Worm (Caenorhabditis elegans): ENCODE measurements around the gene algn-6.

algn-6 gene

ce11 chrII:8039416-8039815 is at the start of gene algn-6, which contains the start of gene ubh-4 (continued):
- TF ChIP-seq snpc-4 (GFP tag; optimal IDR thresholded peaks at IDR 0.05) (no peak), snpc-4 (tag; optimal IDR thresholded peaks at IDR 0.05) (peak; percentile 24 to 40 (median 29)), efl-1 (GFP tag; optimal IDR thresholded peaks at IDR 0.05) (peak; percentile 48), madf-6 (GFP tag; IDR thresholded peaks at IDR 0.05) (peak; percentile 61), nfya-1 (tag; optimal IDR thresholded peaks at IDR 0.05; ENCODE audit: borderline replicate concordance, insufficient read depth) (no peak), hsf-1 (GFP tag; IDR thresholded peaks at IDR 0.05) (no peak), unc-130 (GFP tag; optimal IDR thresholded peaks at IDR 0.05) (peak; percentile 89), mxl-1 (tag; optimal IDR thresholded peaks at IDR 0.05) (no peak), F57C9.4 (tag; optimal IDR thresholded peaks at IDR 0.05) (no peak), dox-1 (GFP tag; IDR thresholded peaks at IDR 0.05) (peak; percentile 86; the same call in 1 of the 2 replicates), xnd-1 (tag; optimal IDR thresholded peaks at IDR 0.05) (peak; percentile 25), D2030.7 (GFP tag; IDR thresholded peaks at IDR 0.05) (peak; percentile 67), ZK185.1 (tag; optimal IDR thresholded peaks at IDR 0.05; ENCODE audit: poor library complexity, severe bottlenecking) (peak; percentile 69), snpc-1.3 (tag; optimal IDR thresholded peaks at IDR 0.05; ENCODE audit: insufficient read depth) (peak; percentile 3), mcd-1 (GFP tag; IDR thresholded peaks at IDR 0.05) (peak; percentile 89)

- no peak for TF ChIP-seq ztf-25 (GFP tag; IDR thresholded peaks at IDR 0.05)
- no peak for TF ChIP-seq rcor-1 (GFP tag; IDR thresholded peaks at IDR 0.05)
- TF ChIP-seq rpc-1 (optimal IDR thresholded peaks at IDR 0.05), result no peak
- no peak for TF ChIP-seq rpc-1 (tag; optimal IDR thresholded peaks at IDR 0.05)
- TF ChIP-seq T26A5.8 (tag; optimal IDR thresholded peaks at IDR 0.05), result no peak
- no peak for TF ChIP-seq F10E7.11 (tag; optimal IDR thresholded peaks at IDR 0.05)
- no peak for TF ChIP-seq fkh-3 (tag; optimal IDR thresholded peaks at IDR 0.05)
- TF ChIP-seq ceh-58 (GFP tag; IDR thresholded peaks at IDR 0.05), result no peak
- no peak for TF ChIP-seq dox-1 (GFP tag; IDR thresholded peaks at IDR 0.05)
- TF ChIP-seq madf-6 (GFP tag; IDR thresholded peaks at IDR 0.05), result no peak
- TF ChIP-seq egl-44 (GFP tag; IDR thresholded peaks at IDR 0.05), result no peak
- TF ChIP-seq lsl-1 (GFP tag; optimal IDR thresholded peaks at IDR 0.05), result no peak
- no peak for TF ChIP-seq K12H6.12 (tag; optimal IDR thresholded peaks at IDR 0.05)
- TF ChIP-seq ceh-40 (GFP tag; IDR thresholded peaks at IDR 0.05), result no peak
Observed at ce11 chrII:7990192-7990591, 49.4 kb upstream of the algn-6 start.

ce11 chrII:7991279-7991678 is 48.3 kb upstream of the algn-6 start:
- TF ChIP-seq rcor-1 (GFP tag; IDR thresholded peaks at IDR 0.05) (no peak), ama-1 (optimal IDR thresholded peaks at IDR 0.05) (no peak), ama-1 (GFP tag; optimal IDR thresholded peaks at IDR 0.05) (no peak), zfh-2 (GFP tag; conservative IDR thresholded peaks at IDR 0.05) (no peak)

ce11 chrII:8001428-8001827 is 38.2 kb upstream of the algn-6 start:
- TF ChIP-seq nfya-2 (GFP tag; IDR thresholded peaks at IDR 0.05) (no peak), egl-44 (GFP tag; IDR thresholded peaks at IDR 0.05) (no peak), ceh-91 (GFP tag; IDR thresholded peaks at IDR 0.05) (no peak), nhr-80 (tag; optimal IDR thresholded peaks at IDR 0.05) (peak; percentile 89)

DNA sequence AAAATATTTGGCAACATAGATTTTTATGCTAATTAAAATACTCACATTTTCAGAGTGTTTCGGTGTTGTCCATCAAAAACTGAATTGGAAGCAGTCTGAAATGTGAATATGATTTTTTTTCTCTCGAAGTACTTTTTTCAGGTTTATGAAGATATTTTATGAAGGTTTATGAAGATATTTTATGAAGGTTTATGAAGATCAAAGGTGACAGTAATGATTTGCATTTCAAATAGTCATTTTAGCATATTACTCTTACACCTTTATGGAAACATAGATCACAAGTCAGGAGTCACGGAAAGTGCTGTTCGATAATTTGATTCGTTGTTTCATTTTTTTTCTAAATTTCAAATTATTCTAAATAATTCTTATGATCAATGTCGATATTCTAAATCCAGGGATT is 35.4 kb upstream of the algn-6 start, which contains the start of gene pgp-11:
Gene pgp-11 (minus strand): TSS at position 101 of the 400 bp plus-strand sequence.
- no peak for TF ChIP-seq egrh-3 (GFP tag; IDR thresholded peaks at IDR 0.05)
- TF ChIP-seq aptf-2 (GFP tag; conservative IDR thresholded peaks at IDR 0.05), result no peak
- TF ChIP-seq unc-130 (GFP tag; optimal IDR thresholded peaks at IDR 0.05), result no peak
- no peak for TF ChIP-seq bed-1 (GFP tag; IDR thresholded peaks at IDR 0.05)
- TF ChIP-seq repo-1 (tag; optimal IDR thresholded peaks at IDR 0.05), result no peak
- no peak for TF ChIP-seq pbrm-1 (GFP tag; IDR thresholded peaks at IDR 0.05)
- no peak for TF ChIP-seq lsy-27 (tag; optimal IDR thresholded peaks at IDR 0.05; ENCODE audit: borderline replicate concordance, insufficient read depth)
- TF ChIP-seq dox-1 (GFP tag; IDR thresholded peaks at IDR 0.05), result no peak

Data from whole organism, young adult.